Worm (Caenorhabditis elegans) whole organism, L4 larva: ENCODE data around the gene syx-4.

ENCODE experiments used
- D1046.2 ChIP-seq: fragments of 200-800 bp; sonication (Bioruptor generic); IDR thresholded peaks from 2 replicates; pipeline ENCODE4 v1.3.6; 2022; ENCODE audit warnings: missing genetic modification characterization, missing compliant biosample characterization
- Y105C5A.15 ChIP-seq: fragments of 200-800 bp; sonication (Bioruptor generic); IDR thresholded peaks from 2 replicates; pipeline ENCODE4 v1.3.6; 2022; ENCODE audit warnings: missing genetic modification characterization, missing compliant biosample characterization
- Y48G9A.11 ChIP-seq: fragments of 200-800 bp; sonication (Bioruptor generic); IDR thresholded peaks from 2 replicates; pipeline ENCODE4 v1.3.6; 2022; ENCODE audit warnings: missing genetic modification reagents, missing genetic modification characterization, missing compliant biosample characterization
- Y75B8A.6 ChIP-seq: fragments of 200-800 bp; sonication (Bioruptor generic); IDR thresholded peaks from 2 replicates; pipeline ENCODE4 v1.3.6; 2022; ENCODE audit warnings: missing genetic modification reagents, missing genetic modification characterization, missing compliant biosample characterization
- ZK337.2 ChIP-seq: fragments of 200-800 bp; sonication (Bioruptor generic); IDR thresholded peaks from 2 replicates; pipeline ENCODE4 v1.3.6; 2022; ENCODE audit warnings: missing genetic modification reagents, missing genetic modification characterization, missing compliant biosample characterization
- ama-1 ChIP-seq: fragments of 150-350 bp; optimal IDR thresholded peaks from 2 replicates; lab custom pipeline; 2014; ENCODE audit warnings: inconsistent platforms, mixed read lengths
- ceh-20 ChIP-seq: fragments of 200-800 bp; sonication (Bioruptor generic); IDR thresholded peaks from 2 replicates; pipeline ENCODE4 v1.3.6; 2022; ENCODE audit warnings: missing genetic modification reagents, missing genetic modification characterization, missing compliant biosample characterization
- ceh-44 ChIP-seq: fragments of 200-800 bp; sonication (Bioruptor generic); IDR thresholded peaks from 2 replicates; pipeline ENCODE4 v1.3.6; 2022; ENCODE audit warnings: missing genetic modification reagents, missing genetic modification characterization, missing compliant biosample characterization
- ceh-62 ChIP-seq: sonication (generic microtip); optimal IDR thresholded peaks from 2 replicates; lab custom pipeline; 2017; ENCODE audit warnings: missing biosample characterization, missing genetic modification characterization
- ceh-82 ChIP-seq: sonication (generic microtip); optimal IDR thresholded peaks from 2 replicates; lab custom pipeline; 2017; ENCODE audit warnings: missing biosample characterization, missing genetic modification characterization
- cey-2 ChIP-seq: sonication (generic microtip); optimal IDR thresholded peaks from 3 replicates; lab custom pipeline; 2017; ENCODE audit warnings: missing genetic modification characterization, mild to moderate bottlenecking, missing compliant biosample characterization, antibody characterized with exemption, borderline replicate concordance; ENCODE audit not compliant: insufficient read depth
- daf-16 ChIP-seq, 3 experiments: sonication (generic microtip); optimal IDR thresholded peaks; 2 replicates each; lab custom pipeline; 2016 to 2017; ENCODE audit warnings: missing genetic modification characterization in 3 of 3, missing genetic modification reagents in 3 of 3, mild to moderate bottlenecking in 2 of 3, missing compliant biosample characterization in 2 of 3, missing biosample characterization in 1 of 3, moderate library complexity in 1 of 3
- daf-19 ChIP-seq: fragments of 200-800 bp; sonication (Bioruptor generic); conservative IDR thresholded peaks from 2 replicates; pipeline ENCODE4 v1.3.6; 2022; ENCODE audit warnings: missing genetic modification characterization, missing compliant biosample characterization
- dmd-6 ChIP-seq: fragments of 200-800 bp; sonication (Bioruptor generic); IDR thresholded peaks from 2 replicates; pipeline ENCODE4 v1.3.6; 2022; ENCODE audit warnings: missing genetic modification reagents, missing genetic modification characterization, missing compliant biosample characterization
- dmd-8 ChIP-seq: fragments of 200-800 bp; sonication (Bioruptor generic); IDR thresholded peaks from 2 replicates; pipeline ENCODE4 v1.3.6; 2022; ENCODE audit warnings: missing genetic modification characterization, missing compliant biosample characterization
- dpl-1 ChIP-seq: fragments of 150-350 bp; optimal IDR thresholded peaks from 2 replicates; lab custom pipeline; 2014; ENCODE audit warnings: missing biosample characterization, missing genetic modification reagents, missing genetic modification characterization
- gei-8 ChIP-seq: fragments of 200-800 bp; sonication (Bioruptor generic); optimal IDR thresholded peaks from 2 replicates; lab custom pipeline; 2018; ENCODE audit warnings: mild to moderate bottlenecking, missing genetic modification characterization, missing compliant biosample characterization
- hlh-11 ChIP-seq: fragments of 200-800 bp; sonication (Bioruptor generic); optimal IDR thresholded peaks from 2 replicates; lab custom pipeline; 2018; ENCODE audit warnings: mild to moderate bottlenecking, missing genetic modification characterization, missing compliant biosample characterization
- jun-1 ChIP-seq: fragments of 150-350 bp; optimal IDR thresholded peaks from 2 replicates; lab custom pipeline; 2014; ENCODE audit warnings: missing biosample characterization, missing genetic modification reagents, missing genetic modification characterization
- lin-1 ChIP-seq: fragments of 200-800 bp; sonication (Bioruptor generic); IDR thresholded peaks from 2 replicates; pipeline ENCODE4 v1.3.6; 2022; ENCODE audit warnings: missing genetic modification reagents, missing genetic modification characterization, missing compliant biosample characterization
- lin-13 ChIP-seq: fragments of 150-350 bp; optimal IDR thresholded peaks from 2 replicates; lab custom pipeline; 2014; ENCODE audit warnings: missing biosample characterization, missing genetic modification reagents, missing genetic modification characterization
- lin-15B ChIP-seq: fragments of 150-350 bp; sonication (generic microtip); optimal IDR thresholded peaks from 3 replicates; lab custom pipeline; 2014; ENCODE audit warnings: missing biosample characterization, missing genetic modification characterization
- lin-29 ChIP-seq: fragments of 200-800 bp; sonication (Bioruptor generic); IDR thresholded peaks from 2 replicates; pipeline ENCODE4 v1.3.6; 2022; ENCODE audit warnings: missing genetic modification reagents, missing genetic modification characterization, missing compliant biosample characterization
- lin-38 ChIP-seq: fragments of 200-800 bp; sonication (Bioruptor generic); IDR thresholded peaks from 2 replicates; pipeline ENCODE4 v1.3.6; 2022; ENCODE audit warnings: missing genetic modification reagents, missing genetic modification characterization, missing compliant biosample characterization
- lin-39 ChIP-seq: fragments of 150-350 bp; optimal IDR thresholded peaks from 2 replicates; lab custom pipeline; 2014; ENCODE audit warnings: missing biosample characterization, missing genetic modification reagents, missing genetic modification characterization
- lsy-2 ChIP-seq, 2 experiments: fragments of 150-350 bp in 1 of 2; sonication (generic microtip) in 1 of 2; optimal IDR thresholded peaks; 2 replicates each; lab custom pipeline; 2014 to 2017; ENCODE audit warnings: missing biosample characterization in 2 of 2, missing genetic modification characterization in 2 of 2
- madf-5 ChIP-seq, 2 experiments: fragments of 200-800 bp; sonication (Bioruptor generic); IDR thresholded peaks; 2 replicates each; pipeline ENCODE4 v1.3.6; 2022; ENCODE audit warnings: missing compliant biosample characterization in 2 of 2, missing genetic modification characterization in 2 of 2
- madf-9 ChIP-seq: fragments of 200-800 bp; sonication (Bioruptor generic); conservative IDR thresholded peaks from 2 replicates; pipeline ENCODE4 v1.3.6; 2022; ENCODE audit warnings: missing genetic modification reagents, missing genetic modification characterization, missing compliant biosample characterization
- mep-1 ChIP-seq: fragments of 150-350 bp; sonication (generic microtip); optimal IDR thresholded peaks from 3 replicates; lab custom pipeline; 2014; ENCODE audit warnings: missing biosample characterization, missing genetic modification characterization
- nhr-237 ChIP-seq: sonication (generic microtip); optimal IDR thresholded peaks from 2 replicates; lab custom pipeline; 2017; ENCODE audit warnings: missing biosample characterization, missing genetic modification characterization
- nhr-25 ChIP-seq: sonication (generic microtip); optimal IDR thresholded peaks from 2 replicates; lab custom pipeline; 2017; ENCODE audit warnings: missing genetic modification characterization, mild to moderate bottlenecking, missing compliant biosample characterization, antibody characterized with exemption, moderate library complexity, borderline replicate concordance; ENCODE audit not compliant: insufficient read depth
- nhr-28 ChIP-seq: fragments of 150-350 bp; optimal IDR thresholded peaks from 2 replicates; lab custom pipeline; 2014; ENCODE audit warnings: missing biosample characterization, missing genetic modification characterization
- nhr-48 ChIP-seq: sonication (generic microtip); optimal IDR thresholded peaks from 2 replicates; lab custom pipeline; 2016; ENCODE audit warnings: mild to moderate bottlenecking, missing genetic modification characterization, missing compliant biosample characterization
- nhr-77 ChIP-seq: fragments of 150-350 bp; optimal IDR thresholded peaks from 2 replicates; lab custom pipeline; 2014; ENCODE audit warnings: missing biosample characterization, missing genetic modification characterization
- pha-4 ChIP-seq, 2 experiments: fragments of 150-350 bp in 1 of 2; fragments of 200-800 bp in 1 of 2; sonication (Bioruptor generic) in 1 of 2; IDR thresholded peaks in 1 of 2; optimal IDR thresholded peaks in 1 of 2; 2 replicates each; pipeline versions ENCODE4 v1.3.6 to Lab custom; 2014 to 2022; ENCODE audit warnings: missing genetic modification characterization in 2 of 2, missing genetic modification reagents in 2 of 2, missing biosample characterization in 1 of 2, missing compliant biosample characterization in 1 of 2
- php-3 ChIP-seq: fragments of 200-800 bp; sonication (Bioruptor generic); IDR thresholded peaks from 2 replicates; pipeline ENCODE4 v1.3.6; 2022; ENCODE audit warnings: missing genetic modification reagents, missing genetic modification characterization, missing compliant biosample characterization
- pqm-1 ChIP-seq: sonication (generic microtip); optimal IDR thresholded peaks from 2 replicates; lab custom pipeline; 2017; ENCODE audit warnings: missing biosample characterization, missing genetic modification characterization
- set-16 ChIP-seq: fragments of 200-800 bp; sonication (Bioruptor generic); IDR thresholded peaks from 2 replicates; pipeline ENCODE4 v1.3.6; 2022; ENCODE audit warnings: missing genetic modification reagents, missing genetic modification characterization, missing compliant biosample characterization
- skn-1 ChIP-seq: fragments of 150-350 bp; optimal IDR thresholded peaks from 2 replicates; lab custom pipeline; 2014; ENCODE audit warnings: missing biosample characterization, missing genetic modification characterization
- snpc-1.2 ChIP-seq: fragments of 200-800 bp; sonication (Bioruptor generic); IDR thresholded peaks from 2 replicates; pipeline ENCODE4 v1.3.6; 2022; ENCODE audit warnings: missing genetic modification reagents, missing genetic modification characterization, missing compliant biosample characterization
- snpc-4 ChIP-seq: fragments of 150-350 bp; optimal IDR thresholded peaks from 2 replicates; lab custom pipeline; 2014; ENCODE audit warnings: missing biosample characterization, missing genetic modification characterization
- spr-1 ChIP-seq: sonication (generic microtip); optimal IDR thresholded peaks from 2 replicates; lab custom pipeline; 2016; ENCODE audit warnings: mild to moderate bottlenecking, missing genetic modification characterization, missing compliant biosample characterization
- spr-3 ChIP-seq: fragments of 200-800 bp; sonication (Bioruptor generic); optimal IDR thresholded peaks from 2 replicates; lab custom pipeline; 2018; ENCODE audit warnings: mild to moderate bottlenecking, missing genetic modification characterization, missing compliant biosample characterization
- unc-39 ChIP-seq: sonication (generic microtip); optimal IDR thresholded peaks from 2 replicates; lab custom pipeline; 2017; ENCODE audit warnings: missing biosample characterization, missing genetic modification characterization
- unc-62 ChIP-seq, 3 experiments: fragments of 150-350 bp in 1 of 3; sonication (generic microtip); optimal IDR thresholded peaks in 2 of 3; peaks in 1 of 3; 1 replicate in 1 of 3; 2 replicates in 2 of 3; lab custom pipeline; 2014 to 2017; ENCODE audit warnings: missing biosample characterization in 3 of 3, missing genetic modification characterization in 3 of 3, missing genetic modification reagents in 3 of 3, missing genotype in 1 of 3
- vab-7 ChIP-seq: fragments of 200-800 bp; sonication (Bioruptor generic); IDR thresholded peaks from 2 replicates; pipeline ENCODE4 v1.3.6; 2022; ENCODE audit warnings: missing genetic modification reagents, missing genetic modification characterization, missing compliant biosample characterization
- zfp-2 ChIP-seq: sonication (generic microtip); optimal IDR thresholded peaks from 2 replicates; lab custom pipeline; 2016; ENCODE audit warnings: mild to moderate bottlenecking, missing genetic modification characterization, missing compliant biosample characterization
- zfp-3 ChIP-seq: fragments of 200-800 bp; sonication (Bioruptor generic); conservative IDR thresholded peaks from 2 replicates; pipeline ENCODE4 v1.3.6; 2022; ENCODE audit warnings: missing genetic modification reagents, missing genetic modification characterization, missing compliant biosample characterization
- zip-11 ChIP-seq: fragments of 200-800 bp; sonication (Bioruptor generic); IDR thresholded peaks from 2 replicates; pipeline ENCODE4 v1.3.6; 2022; ENCODE audit warnings: missing genetic modification characterization, missing compliant biosample characterization
- ztf-11 ChIP-seq: fragments of 150-350 bp; optimal IDR thresholded peaks from 2 replicates; lab custom pipeline; 2014; ENCODE audit warnings: missing biosample characterization, missing genetic modification characterization

The syx-4 gene

DNA sequence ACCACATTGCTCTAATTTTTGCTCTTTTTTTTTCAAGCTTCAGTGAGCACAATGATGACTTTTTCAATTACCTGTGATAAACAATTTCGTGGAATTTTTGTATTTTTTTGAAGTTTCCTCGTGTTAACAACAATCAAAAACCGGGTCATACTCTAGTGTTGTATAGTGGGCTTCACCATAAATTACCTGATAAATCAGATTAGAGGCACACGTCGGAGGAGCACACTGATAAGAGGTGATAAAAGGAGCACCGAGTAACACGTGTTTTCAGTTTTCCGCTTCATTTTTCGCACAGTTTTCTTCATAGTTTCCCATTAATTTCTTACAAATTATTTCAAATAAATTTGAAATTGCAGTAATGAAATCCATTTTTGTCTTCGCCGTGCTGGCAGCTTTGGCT lies 24.2 kb downstream of the syx-4 start, which contains the start of gene spp-8 (continued):
- no peak for TF ChIP-seq dmd-8 (GFP tag; lab: Robert Waterston, UW)
- TF ChIP-seq ceh-62 (tag; lab: Kevin White, UChicago): no peak
- no peak for TF ChIP-seq Y48G9A.11 (GFP tag; lab: Robert Waterston, UW)
- peak; percentile 73 for TF ChIP-seq nhr-77 (tag; lab: Kevin White, UChicago)
- no peak for TF ChIP-seq lsy-2 (tag; optimal IDR thresholded peaks at IDR 0.05; lab: Kevin White, UChicago)
- no peak for TF ChIP-seq jun-1
- no peak for TF ChIP-seq spr-1 (tag; lab: Kevin White, UChicago)
- TF ChIP-seq zfp-3 (GFP tag; lab: Robert Waterston, UW): no peak
- no peak for TF ChIP-seq nhr-48 (tag; lab: Kevin White, UChicago)
- no peak for TF ChIP-seq mep-1 (tag; lab: Kevin White, UChicago)
- no peak for TF ChIP-seq zip-11 (GFP tag; lab: Robert Waterston, UW)
- no peak for TF ChIP-seq ceh-44 (GFP tag; lab: Robert Waterston, UW)
- TF ChIP-seq ama-1: no peak
- TF ChIP-seq ztf-11: no peak
- TF ChIP-seq lin-39 (tag; lab: Kevin White, UChicago): no peak
- no peak for TF ChIP-seq set-16 (GFP tag; lab: Robert Waterston, UW)
- TF ChIP-seq Y75B8A.6: no peak
- TF ChIP-seq zfp-2 (tag; lab: Kevin White, UChicago): no peak
- no peak for TF ChIP-seq daf-16 (GFP tag; optimal IDR thresholded peaks at IDR 0.05; lab: Kevin White, UChicago)
- TF ChIP-seq daf-16 (tag; optimal IDR thresholded peaks at IDR 0.05; lab: Kevin White, UChicago): peak; percentile 82
- no peak for TF ChIP-seq vab-7 (GFP tag; lab: Robert Waterston, UW)
- TF ChIP-seq php-3 (GFP tag; lab: Robert Waterston, UW): peak; percentile 96
- peak; percentile 93 for TF ChIP-seq pqm-1 (tag; lab: Kevin White, UChicago)
- peak; percentile 83 for TF ChIP-seq hlh-11 (tag; lab: Kevin White, UChicago)
- TF ChIP-seq unc-39: no peak
- TF ChIP-seq ceh-82 (tag; lab: Kevin White, UChicago): no peak
- no peak for TF ChIP-seq lin-29 (GFP tag; lab: Robert Waterston, UW)
- TF ChIP-seq dmd-6: peak; percentile 94
- TF ChIP-seq D1046.2 (GFP tag; lab: Robert Waterston, UW): no peak
- peak; percentile 64; the same call in 1 of the 2 replicates for TF ChIP-seq lin-1 (GFP tag; lab: Robert Waterston, UW)
- TF ChIP-seq nhr-25 (tag; lab: Kevin White, UChicago): no peak
- no peak for TF ChIP-seq madf-9 (GFP tag; lab: Robert Waterston, UW)
- TF ChIP-seq cey-2: no peak
- TF ChIP-seq madf-5 (GFP tag; IDR thresholded peaks at IDR 0.05; lab: Robert Waterston, UW): no peak
- no peak for TF ChIP-seq dpl-1
- no peak for TF ChIP-seq lin-15B (tag; lab: Kevin White, UChicago)
- no peak for TF ChIP-seq Y105C5A.15
- TF ChIP-seq ZK337.2 (GFP tag; lab: Robert Waterston, UW): no peak
- no peak for TF ChIP-seq nhr-237 (tag; lab: Kevin White, UChicago)
- no peak for TF ChIP-seq snpc-4 (tag; lab: Kevin White, UChicago)
- TF ChIP-seq skn-1 (tag; lab: Kevin White, UChicago): no peak
- peak; percentile 92 for TF ChIP-seq ceh-20
- no peak for TF ChIP-seq unc-62 (GFP tag; optimal IDR thresholded peaks at IDR 0.05 in 1 of 2; lab: Kevin White, UChicago)
- no peak for TF ChIP-seq unc-62 (tag; optimal IDR thresholded peaks at IDR 0.05; lab: Kevin White, UChicago)
- no peak for TF ChIP-seq lin-38
- peak; percentile 45; the same call in 1 of the 2 replicates for TF ChIP-seq pha-4 (GFP tag; IDR thresholded peaks at IDR 0.05; lab: Robert Waterston, UW)
- TF ChIP-seq pha-4 (tag; optimal IDR thresholded peaks at IDR 0.05; lab: Kevin White, UChicago): no peak
- peak; percentile 98 for TF ChIP-seq nhr-28 (tag; lab: Kevin White, UChicago)
- TF ChIP-seq snpc-1.2 (GFP tag; lab: Robert Waterston, UW): no peak
- no peak for TF ChIP-seq spr-3 (GFP tag; lab: Kevin White, UChicago)
- no peak for TF ChIP-seq lin-13 (GFP tag; lab: Kevin White, UChicago)
- TF ChIP-seq daf-19 (GFP tag; lab: Robert Waterston, UW): no peak
- no peak for TF ChIP-seq gei-8 (GFP tag; lab: Kevin White, UChicago)
